Worm (Caenorhabditis elegans): Measurements from ENCODE around the gene F09E10.1.

- TF ChIP-seq egl-27 (tag; optimal IDR thresholded peaks at IDR 0.05) (no peak), elt-3 (tag; optimal IDR thresholded peaks at IDR 0.05) (no peak), unc-62 (GFP tag; optimal IDR thresholded peaks at IDR 0.05) (no peak), lin-11 (tag; optimal IDR thresholded peaks at IDR 0.05) (no peak), R02D3.7 (tag; optimal IDR thresholded peaks at IDR 0.05) (no peak), mdl-1 (tag; optimal IDR thresholded peaks at IDR 0.05) (no peak), elt-1 (tag; optimal IDR thresholded peaks at IDR 0.05) (no peak), nhr-11 (tag; optimal IDR thresholded peaks at IDR 0.05) (no peak), mab-5 (tag; optimal IDR thresholded peaks at IDR 0.05) (no peak), snpc-4 (tag; optimal IDR thresholded peaks at IDR 0.05) (no peak), nhr-12 (tag; optimal IDR thresholded peaks at IDR 0.05) (no peak), lin-13 (GFP tag; optimal IDR thresholded peaks at IDR 0.05) (no peak), nhr-21 (tag; optimal IDR thresholded peaks at IDR 0.05) (no peak)
Observed at ce11 chrX:1543432-1543831, 40.8 kb downstream of the F09E10.1 start.
